Worm (Caenorhabditis elegans) whole organism, L4/young adult: ENCODE results near the gene swsn-4.
A peak's percentile ranks its signal among the peaks of the same experiment; 100 is the strongest.

Experiments
- W03F9.2 ChIP-seq: fragments of 150-350 bp; optimal IDR thresholded peaks from 2 replicates; lab custom pipeline; 2014; ENCODE audit warnings: missing biosample characterization, missing genetic modification characterization
- dao-5 ChIP-seq: sonication (generic microtip); optimal IDR thresholded peaks from 2 replicates; lab custom pipeline; 2016; ENCODE audit warnings: missing genotype, missing genetic modification characterization, moderate library complexity, missing compliant biosample characterization
- him-1 ChIP-seq: sonication (generic microtip); optimal IDR thresholded peaks from 2 replicates; lab custom pipeline; 2016; ENCODE audit warnings: missing genotype, missing genetic modification reagents, missing genetic modification characterization, missing compliant biosample characterization

The swsn-4 gene

ce11 chrIV:11162451-11162850 lies 36.6 kb downstream of the swsn-4 start, which contains the start of gene fbxb-9:
Gene fbxb-9 (minus strand): TSS chrIV:11162551.
- TF ChIP-seq dao-5 (tag; lab: Kevin White, UChicago) (no peak), him-1 (no peak), W03F9.2 (tag; lab: Kevin White, UChicago) (no peak)

ce11 chrIV:11164831-11165230 lies 39.0 kb downstream of the swsn-4 start, which contains the start of gene C08F8.6:
Gene C08F8.6 (minus strand): TSS chrIV:11164931.
- TF ChIP-seq W03F9.2 (tag; lab: Kevin White, UChicago) (no peak), dao-5 (tag; lab: Kevin White, UChicago) (no peak), him-1 (no peak)

ce11 chrIV:11169652-11170051 lies 43.8 kb downstream of the swsn-4 start, which contains the start of gene nhr-67:
Gene nhr-67 (plus strand): TSS chrIV:11169748.
- TF ChIP-seq dao-5 (tag; lab: Kevin White, UChicago), result no peak
- no peak for TF ChIP-seq W03F9.2 (tag; lab: Kevin White, UChicago)
- TF ChIP-seq him-1, result no peak

- no peak for TF ChIP-seq him-1
- TF ChIP-seq W03F9.2 (tag; lab: Kevin White, UChicago), result no peak
- no peak for TF ChIP-seq dao-5 (tag; lab: Kevin White, UChicago)
Observed at ce11 chrIV:11174772-11175171, 48.9 kb downstream of the swsn-4 start.

ce11 chrIV:11176967-11177366 lies 51.1 kb downstream of the swsn-4 start, which contains the start of gene rap-3:
Gene rap-3 (plus strand): TSS chrIV:11177267.
- TF ChIP-seq dao-5 (tag; lab: Kevin White, UChicago), result no peak
- TF ChIP-seq him-1, result no peak
- TF ChIP-seq W03F9.2 (tag; lab: Kevin White, UChicago), result no peak

- TF ChIP-seq dao-5 (tag; lab: Kevin White, UChicago) (no peak), him-1 (no peak), W03F9.2 (tag; lab: Kevin White, UChicago) (no peak)
Observed at ce11 chrIV:11178495-11178894, 52.7 kb downstream of the swsn-4 start, which contains the start of gene C08F8.9. Gene C08F8.9 (minus strand): TSS chrIV:11178595.

- TF ChIP-seq W03F9.2 (tag; lab: Kevin White, UChicago) (peak; percentile 77), him-1 (peak; percentile 25)
Observed at ce11 chrIV:11179123-11179740, 53.4 kb downstream of the swsn-4 start, which contains the start of gene cpt-2. Gene cpt-2 (plus strand): TSS chrIV:11179645.

- TF ChIP-seq him-1, result no peak
- no peak for TF ChIP-seq dao-5 (tag; lab: Kevin White, UChicago)
- TF ChIP-seq W03F9.2 (tag; lab: Kevin White, UChicago), result no peak
Observed at ce11 chrIV:11180077-11180476, 54.3 kb downstream of the swsn-4 start.
